Fruit fly (Drosophila melanogaster): ENCODE data around the gene CG7896.

DNA sequence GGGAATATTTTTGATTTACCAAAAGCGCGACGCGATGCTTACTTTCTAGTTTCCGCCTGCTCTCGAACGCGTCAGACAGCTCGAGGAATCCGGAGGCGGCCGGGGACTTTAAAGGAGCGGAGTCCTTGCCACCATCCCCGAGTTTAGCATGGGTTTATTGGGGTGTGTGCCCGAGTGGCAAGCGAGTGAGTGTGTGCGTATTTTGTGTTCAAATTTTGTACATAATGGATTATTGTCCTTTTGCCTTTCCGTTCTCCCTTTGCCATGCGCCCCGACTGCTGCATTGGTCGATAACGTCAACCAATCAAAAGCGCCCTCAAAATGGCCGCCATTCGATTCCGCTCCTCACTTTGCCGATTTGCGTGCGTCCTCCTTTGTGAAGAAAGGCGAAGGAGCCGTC, 46.8 kb downstream of the CG7896 start:
- no peak for TF ChIP-seq h (optimal IDR thresholded peaks at IDR 0.05)
- no peak for TF ChIP-seq psq (optimal IDR thresholded peaks at IDR 0.05)
